Worm (Caenorhabditis elegans): ENCODE results near the gene math-15.

ce11 chrII:1818300-1818699, 47.9 kb upstream of the math-15 start, which contains the start of gene fbxb-10:
- TF ChIP-seq unc-39 (tag; optimal IDR thresholded peaks at IDR 0.05) (no peak), ama-1 (optimal IDR thresholded peaks at IDR 0.05) (no peak), lsy-2 (tag; optimal IDR thresholded peaks at IDR 0.05) (no peak), snpc-4 (tag; optimal IDR thresholded peaks at IDR 0.05) (no peak), lim-7 (GFP tag; IDR thresholded peaks at IDR 0.05) (no peak), mxl-3 (GFP tag; optimal IDR thresholded peaks at IDR 0.05) (no peak), F10B5.3 (tag; optimal IDR thresholded peaks at IDR 0.05) (no peak), nhr-6 (tag; optimal IDR thresholded peaks at IDR 0.05) (no peak), saeg-2 (GFP tag; IDR thresholded peaks at IDR 0.05) (no peak), R02D3.7 (tag; optimal IDR thresholded peaks at IDR 0.05) (no peak)
